Worm (Caenorhabditis elegans): ENCODE measurements around the gene mct-5.

DNA sequence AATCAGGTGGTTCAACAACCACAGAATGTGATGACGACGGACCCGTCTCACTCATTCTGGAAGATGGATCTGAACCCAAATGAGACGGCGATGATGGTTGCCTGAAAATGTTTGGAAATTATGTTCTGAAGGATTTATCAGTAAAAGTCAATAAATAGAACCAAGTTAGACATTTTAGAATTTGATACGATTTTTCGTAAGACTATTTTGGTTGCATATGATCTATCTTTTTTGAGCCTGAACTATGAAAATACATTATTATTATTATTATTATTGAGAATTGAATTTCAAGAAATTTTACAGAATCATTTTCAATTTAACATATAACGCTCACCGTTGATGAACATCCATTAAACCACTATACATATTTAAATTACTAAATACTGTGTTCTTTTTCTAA lies 11.6 kb upstream of the mct-5 start, which contains the start of gene F10E7.9:
- TF ChIP-seq tab-1 (GFP tag; IDR thresholded peaks at IDR 0.05) (no peak), ref-1 (GFP tag; conservative IDR thresholded peaks at IDR 0.05) (no peak), klf-2 (GFP tag; conservative IDR thresholded peaks at IDR 0.05) (no peak)

All from whole organism, midembryonic.